Worm (Caenorhabditis elegans) whole organism, L3 larva: ENCODE measurements around the gene F38A1.9.
A peak's percentile ranks its signal among the peaks of the same experiment; 100 is the strongest.

Experiments
- R02D3.7 ChIP-seq: fragments of 150-350 bp; optimal IDR thresholded peaks from 2 replicates; lab custom pipeline; 2014; ENCODE audit warnings: missing biosample characterization, missing genetic modification characterization
- ama-1 ChIP-seq: fragments of 150-350 bp; optimal IDR thresholded peaks from 2 replicates; lab custom pipeline; 2018
- ceh-16 ChIP-seq: sonication (generic microtip); optimal IDR thresholded peaks from 2 replicates; lab custom pipeline; 2017; ENCODE audit warnings: missing biosample characterization, missing genetic modification characterization
- ceh-82 ChIP-seq: fragments of 150-350 bp; optimal IDR thresholded peaks from 2 replicates; lab custom pipeline; 2014; ENCODE audit warnings: missing biosample characterization, missing genetic modification characterization
- nfya-1 ChIP-seq: sonication (generic microtip); optimal IDR thresholded peaks from 2 replicates; lab custom pipeline; 2017; ENCODE audit warnings: missing genetic modification characterization, mild to moderate bottlenecking, missing compliant biosample characterization, antibody characterized with exemption, moderate library complexity; ENCODE audit not compliant: insufficient read depth
- nhr-77 ChIP-seq: fragments of 150-350 bp; optimal IDR thresholded peaks from 2 replicates; lab custom pipeline; 2014; ENCODE audit warnings: missing biosample characterization, missing genetic modification characterization
- pha-4 ChIP-seq: fragments of 150-350 bp; optimal IDR thresholded peaks from 2 replicates; lab custom pipeline; 2014; ENCODE audit warnings: missing biosample characterization, missing genetic modification reagents, missing genetic modification characterization

DNA sequence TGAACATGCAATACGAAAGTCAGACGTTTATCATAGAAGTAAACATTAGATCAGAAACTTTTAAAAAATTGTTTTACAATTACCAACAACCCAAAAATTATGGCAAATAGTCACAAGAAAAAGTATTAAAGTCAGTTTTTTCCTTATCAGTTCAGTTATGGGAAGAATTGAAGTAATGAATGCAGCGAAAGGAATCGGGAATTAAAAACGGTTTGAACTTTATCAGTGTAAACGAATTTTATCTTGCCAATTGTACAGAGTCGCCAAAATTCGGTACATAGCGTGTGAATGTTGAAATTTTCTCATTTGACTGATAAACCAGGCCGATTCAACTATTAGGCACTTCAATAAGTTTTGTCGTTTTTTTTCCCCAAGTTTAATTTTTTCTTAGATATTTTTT is 21.0 kb upstream of the F38A1.9 start:
- TF ChIP-seq R02D3.7 = no peak
- TF ChIP-seq ceh-16 (tag; lab: Kevin White, UChicago) = no peak
- TF ChIP-seq nhr-77 = no peak
- no peak for TF ChIP-seq ceh-82
- peak; percentile 24 for TF ChIP-seq pha-4 (tag; lab: Kevin White, UChicago)
- TF ChIP-seq ama-1 (lab: Kevin White, UChicago) = no peak
- no peak for TF ChIP-seq nfya-1 (tag; lab: Kevin White, UChicago)
